Worm (Caenorhabditis elegans) whole organism, early embryonic: ENCODE data around the gene sri-26.

ENCODE experiments used
- F13C5.2 ChIP-seq: sonication (generic microtip); optimal IDR thresholded peaks from 2 replicates; lab custom pipeline; 2017; ENCODE audit warnings: mild to moderate bottlenecking, missing genetic modification characterization, inconsistent platforms, missing compliant biosample characterization
- ets-7 ChIP-seq: sonication (generic microtip); optimal IDR thresholded peaks from 2 replicates; lab custom pipeline; 2016; ENCODE audit warnings: missing genotype, missing genetic modification characterization, missing compliant biosample characterization
- flt-1 ChIP-seq: fragments of 200-800 bp; sonication (Bioruptor generic); IDR thresholded peaks from 2 replicates; pipeline ENCODE4 v1.3.6; 2022; ENCODE audit warnings: missing genetic modification characterization, missing compliant biosample characterization

Gene sri-26

ce11 chrV:15265814-15266213, 50.5 kb downstream of the sri-26 start, which contains the start of gene M01B2.13:
Gene M01B2.13, minus strand, starts transcription at chrV:15265914.
- TF ChIP-seq ets-7 (tag; lab: Kevin White, UChicago) (no peak), F13C5.2 (tag; lab: Kevin White, UChicago) (no peak), flt-1 (GFP tag; lab: Robert Waterston, UW) (no peak)
